Fruit fly (Drosophila melanogaster) whole organism, embryonic: ENCODE data around the gene mmy.

Experiments used
- CG11695 ChIP-seq: fragments of 200-800 bp; sonication (Bioruptor generic); IDR thresholded peaks from 3 replicates; pipeline ENCODE4 v1.3.6; 2022; ENCODE audit warnings: missing biosample characterization, missing genetic modification characterization
- CG12942 ChIP-seq: fragments of 200-800 bp; sonication (Bioruptor generic); optimal IDR thresholded peaks from 3 replicates; lab custom pipeline; 2016; ENCODE audit warnings: missing biosample characterization, missing genetic modification characterization
- CG2129 ChIP-seq: fragments of 200-800 bp; sonication (Bioruptor generic); IDR thresholded peaks from 2 replicates; pipeline ENCODE4 v1.3.6; 2022; ENCODE audit warnings: missing biosample characterization, missing genetic modification characterization; ENCODE audit not compliant: partially characterized antibody
- CG3065 ChIP-seq: fragments of 200-800 bp; sonication (Bioruptor generic); optimal IDR thresholded peaks from 2 replicates; lab custom pipeline; 2016; ENCODE audit warnings: missing biosample characterization, missing genetic modification characterization
- CG32532 ChIP-seq: fragments of 200-800 bp; sonication (Bioruptor generic); IDR thresholded peaks from 2 replicates; pipeline ENCODE4 v1.3.6; 2022; ENCODE audit warnings: missing biosample characterization, missing genetic modification characterization
- Drgx ChIP-seq: fragments of 200-800 bp; sonication (Bioruptor generic); IDR thresholded peaks from 2 replicates; pipeline ENCODE4 v1.3.6; 2022; ENCODE audit warnings: missing biosample characterization, missing genetic modification characterization
- HHEX ChIP-seq: fragments of 200-800 bp; sonication (Bioruptor generic); optimal IDR thresholded peaks from 3 replicates; lab custom pipeline; 2017; ENCODE audit warnings: missing biosample characterization, mild to moderate bottlenecking, missing genetic modification characterization, missing genetic modification reagents
- HLH54F ChIP-seq: fragments of 200-800 bp; sonication (Bioruptor generic); optimal IDR thresholded peaks from 3 replicates; lab custom pipeline; 2016; ENCODE audit warnings: missing biosample characterization, missing genetic modification characterization
- Hr3 ChIP-seq: fragments of 200-800 bp; sonication (Bioruptor generic); optimal IDR thresholded peaks from 3 replicates; lab custom pipeline; 2016; ENCODE audit warnings: missing biosample characterization, missing genetic modification characterization
- hth ChIP-seq: fragments of >200 bp; optimal IDR thresholded peaks from 2 replicates; lab custom pipeline; 2017; ENCODE audit warnings: inconsistent platforms
- kay ChIP-seq: fragments of 200-800 bp; sonication (Bioruptor generic); optimal IDR thresholded peaks from 2 replicates; lab custom pipeline; 2016; ENCODE audit warnings: missing biosample characterization, missing genetic modification characterization
- lbe ChIP-seq: fragments of 200-800 bp; sonication (Bioruptor generic); optimal IDR thresholded peaks from 2 replicates; lab custom pipeline; 2016; ENCODE audit warnings: missing biosample characterization, mild to moderate bottlenecking, missing genetic modification characterization

- TF ChIP-seq HHEX (GFP tag; lab: Kevin White, UChicago) (no peak), CG11695 (GFP tag; lab: Robert Waterston, UW) (no peak), lbe (GFP tag; lab: Kevin White, UChicago) (no peak), Drgx (GFP tag; lab: Robert Waterston, UW) (no peak), CG12942 (GFP tag; lab: Kevin White, UChicago) (no peak), hth (no peak), CG32532 (GFP tag; lab: Robert Waterston, UW) (no peak), Hr3 (no peak), CG2129 (GFP tag; lab: Robert Waterston, UW) (no peak), HLH54F (GFP tag; lab: Kevin White, UChicago) (no peak), CG3065 (GFP tag; lab: Kevin White, UChicago) (no peak), kay (no peak)
Measured at dm6 chr2L:6423148-6423547, 50.6 kb downstream of the mmy start, which contains the start of gene Tig.
